Worm (Caenorhabditis elegans) whole organism, young adult: Measurements from ENCODE around the gene F19F10.3.

Source experiments
- F39B2.1 ChIP-seq: fragments of 200-800 bp; sonication (Bioruptor generic); IDR thresholded peaks from 2 replicates; pipeline ENCODE4 v1.3.6; 2022; ENCODE audit warnings: missing genetic modification reagents, missing genetic modification characterization, missing compliant biosample characterization
- F52B5.7 ChIP-seq: sonication (generic microtip); optimal IDR thresholded peaks from 2 replicates; lab custom pipeline; 2016; ENCODE audit warnings: mild to moderate bottlenecking, missing genetic modification characterization, missing compliant biosample characterization
- Y53F4B.3 ChIP-seq: fragments of 200-800 bp; sonication (Bioruptor generic); IDR thresholded peaks from 2 replicates; pipeline ENCODE4 v1.3.6; 2022; ENCODE audit warnings: missing genetic modification reagents, missing genetic modification characterization, missing compliant biosample characterization
- bed-1 ChIP-seq: fragments of 200-800 bp; sonication (Bioruptor generic); IDR thresholded peaks from 2 replicates; pipeline ENCODE4 v1.3.6; 2022; ENCODE audit warnings: missing genetic modification reagents, missing genetic modification characterization, missing compliant biosample characterization
- dpl-1 ChIP-seq: fragments of 150-350 bp; optimal IDR thresholded peaks from 2 replicates; lab custom pipeline; 2014; ENCODE audit warnings: missing biosample characterization, missing genetic modification reagents, missing genetic modification characterization
- efl-1 ChIP-seq: fragments of 150-350 bp; optimal IDR thresholded peaks from 2 replicates; lab custom pipeline; 2014; ENCODE audit warnings: missing biosample characterization, missing genetic modification reagents, missing genetic modification characterization
- lin-35 ChIP-seq, 3 experiments: fragments of 150-350 bp in 2 of 3; sonication (generic microtip) in 1 of 3; optimal IDR thresholded peaks; 2 replicates each; lab custom pipeline; 2014 to 2018; ENCODE audit warnings: missing biosample characterization in 3 of 3, missing genetic modification characterization in 3 of 3, missing genetic modification reagents in 3 of 3
- nfya-1 ChIP-seq: sonication (generic microtip); optimal IDR thresholded peaks from 2 replicates; lab custom pipeline; 2017; ENCODE audit warnings: antibody characterized with exemption, missing compliant biosample characterization, missing genetic modification characterization, borderline replicate concordance; ENCODE audit not compliant: insufficient read depth
- nfya-2 ChIP-seq: fragments of 200-800 bp; sonication (Bioruptor generic); IDR thresholded peaks from 2 replicates; pipeline ENCODE4 v1.3.6; 2022; ENCODE audit warnings: missing genetic modification reagents, missing genetic modification characterization, missing compliant biosample characterization
- nfyb-1 ChIP-seq: fragments of 200-800 bp; sonication (Bioruptor generic); IDR thresholded peaks from 2 replicates; pipeline ENCODE4 v1.3.6; 2022; ENCODE audit warnings: missing genetic modification reagents, missing genetic modification characterization, missing compliant biosample characterization
- nhr-179 ChIP-seq: sonication (generic microtip); optimal IDR thresholded peaks from 2 replicates; lab custom pipeline; 2016; ENCODE audit warnings: mild to moderate bottlenecking, missing genetic modification characterization, missing compliant biosample characterization
- unc-130 ChIP-seq: sonication (generic microtip); optimal IDR thresholded peaks from 2 replicates; lab custom pipeline; 2016; ENCODE audit warnings: missing genetic modification reagents, missing genetic modification characterization, missing compliant biosample characterization
- unc-62 ChIP-seq: fragments of 150-350 bp; optimal IDR thresholded peaks from 2 replicates; lab custom pipeline; 2014; ENCODE audit warnings: missing biosample characterization, missing genetic modification reagents, missing genetic modification characterization

DNA sequence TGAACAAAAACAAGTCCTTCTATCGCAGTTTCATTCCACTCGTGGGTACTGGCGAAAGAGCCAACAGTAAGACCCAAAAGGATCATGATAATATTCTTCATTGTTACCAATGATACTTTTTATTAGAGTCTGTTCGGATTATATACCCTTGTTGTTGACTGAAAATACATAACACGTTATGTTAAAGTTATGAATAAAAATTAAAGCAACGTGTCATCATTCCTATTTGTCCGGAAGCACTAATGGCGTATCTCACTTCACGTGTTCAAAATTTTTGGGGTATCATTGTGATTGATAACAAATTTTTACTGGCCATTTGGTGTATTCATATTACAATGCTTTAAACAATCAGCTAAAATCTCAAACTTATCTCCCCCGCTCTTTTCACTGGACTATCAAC lies 49.5 kb downstream of the F19F10.3 start, which contains the start of gene scl-26:
- no peak for TF ChIP-seq bed-1 (GFP tag; lab: Robert Waterston, UW)
- TF ChIP-seq nfya-1 (tag; lab: Kevin White, UChicago) = no peak
- TF ChIP-seq F39B2.1 = no peak
- no peak for TF ChIP-seq unc-130
- TF ChIP-seq Y53F4B.3 (GFP tag; lab: Robert Waterston, UW) = no peak
- no peak for TF ChIP-seq nfya-2
- no peak for TF ChIP-seq F52B5.7 (tag; lab: Kevin White, UChicago)
- TF ChIP-seq nfyb-1 = no peak
- TF ChIP-seq nhr-179 = no peak
- no peak for TF ChIP-seq dpl-1 (GFP tag; lab: Kevin White, UChicago)
- TF ChIP-seq efl-1 = no peak
- no peak for TF ChIP-seq lin-35 (GFP tag; optimal IDR thresholded peaks at IDR 0.05; lab: Kevin White, UChicago)
- no peak for TF ChIP-seq unc-62 (GFP tag; lab: Kevin White, UChicago)
